Fruit fly (Drosophila melanogaster): ENCODE measurements around the gene TFAM.

TFAM gene

DNA sequence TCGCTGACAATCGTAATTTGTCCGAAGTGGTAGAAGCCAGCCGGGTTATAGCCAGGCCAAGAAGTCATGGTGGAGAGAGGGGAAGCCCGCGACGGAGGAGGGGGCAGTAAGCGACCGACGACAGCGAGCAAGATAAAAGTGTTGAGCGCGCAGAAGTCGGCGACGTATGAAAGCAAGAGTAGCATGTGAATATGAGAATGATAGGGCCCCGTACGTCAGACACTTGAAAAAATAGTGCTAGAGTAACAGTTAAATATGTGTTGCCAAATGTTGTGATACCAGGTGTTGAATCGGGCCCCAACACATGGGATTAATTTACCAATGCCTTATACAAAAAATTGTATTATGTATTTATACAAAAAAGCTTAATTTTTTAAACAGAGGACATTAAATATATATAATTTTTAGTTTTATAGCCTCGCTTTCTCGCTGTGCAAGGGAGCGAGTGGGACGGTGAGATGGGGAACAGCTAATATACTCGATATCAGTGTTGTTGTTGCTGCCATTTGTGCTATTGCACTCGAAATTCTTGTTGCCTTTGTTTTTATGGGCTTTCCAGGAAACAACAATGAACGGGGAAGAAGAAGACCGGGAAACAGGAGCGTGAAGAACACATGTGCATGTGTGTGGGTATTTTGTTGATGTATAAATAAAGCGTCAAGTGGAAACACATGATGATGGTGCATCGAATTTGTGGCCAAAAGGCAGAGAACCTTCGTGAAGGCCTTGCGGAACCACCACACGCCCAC lies 26.8 kb downstream of the TFAM start (continued):
- peak; percentile 84 for TF ChIP-seq pdm3 (GFP tag; optimal IDR thresholded peaks at IDR 0.05)
- peak; percentile 87 for TF ChIP-seq CG15336 (GFP tag; IDR thresholded peaks at IDR 0.05)
- TF ChIP-seq CG10669 (GFP tag; optimal IDR thresholded peaks at IDR 0.05), result peak; percentile 87
- peak; percentile 92 for TF ChIP-seq CG3919 (GFP tag; optimal IDR thresholded peaks at IDR 0.05)
- TF ChIP-seq CG8119 (GFP tag; IDR thresholded peaks at IDR 0.05), result peak; percentile 89
- peak; percentile 64 for TF ChIP-seq Blimp-1 (GFP tag; optimal IDR thresholded peaks at IDR 0.05)
- TF ChIP-seq CG8319 (GFP tag; optimal IDR thresholded peaks at IDR 0.05), result peak; percentile 87
- peak; percentile 63 for TF ChIP-seq CG6854 (GFP tag; optimal IDR thresholded peaks at IDR 0.05)
- peak; percentile 78 for TF ChIP-seq spab (GFP tag; optimal IDR thresholded peaks at IDR 0.05)

DNA sequence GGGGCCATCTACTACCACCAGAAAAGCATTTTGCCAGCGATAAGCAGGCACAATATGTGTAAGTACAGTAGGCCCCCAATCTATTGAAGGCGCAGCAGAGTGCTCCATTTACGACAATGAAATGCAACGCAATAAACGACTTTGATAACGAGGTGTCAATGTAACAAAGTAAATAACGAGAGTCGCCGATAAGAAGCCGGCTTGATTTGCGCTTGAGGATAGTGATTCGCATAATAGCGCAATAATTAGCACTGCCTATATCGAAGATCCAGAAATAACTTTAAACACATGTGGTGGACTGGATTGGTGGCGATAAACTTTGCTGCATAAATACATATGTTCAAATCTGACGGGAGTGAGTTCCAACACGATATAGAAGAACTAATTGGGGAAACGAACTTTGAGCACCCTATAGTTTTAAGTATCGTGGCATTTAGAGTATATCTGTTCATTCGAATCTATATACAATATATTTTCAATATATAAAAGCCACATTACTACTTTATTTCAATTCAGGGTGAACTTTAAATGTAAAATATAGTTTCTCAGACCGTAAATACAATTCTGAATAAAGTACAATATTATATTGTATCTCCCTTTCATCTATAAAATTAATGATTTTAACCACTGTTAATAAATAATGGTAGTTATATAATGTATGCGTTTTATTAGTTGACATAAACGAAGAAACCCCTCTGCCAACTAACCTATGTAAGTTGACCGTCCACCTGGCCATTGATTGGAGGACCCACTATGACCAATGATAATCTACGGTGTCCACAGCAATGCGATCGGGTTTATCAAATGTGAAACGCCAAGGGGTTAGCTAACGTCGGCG lies 27.6 kb downstream of the TFAM start:
- TF ChIP-seq CG11294 (GFP tag; IDR thresholded peaks at IDR 0.05) (no peak), Sox14 (GFP tag; optimal IDR thresholded peaks at IDR 0.05) (peak; percentile 36), dsx (GFP tag; optimal IDR thresholded peaks at IDR 0.05; ENCODE audit: poor library complexity, severe bottlenecking) (peak; percentile 25), acj6 (GFP tag; optimal IDR thresholded peaks at IDR 0.05) (no peak), fkh (GFP tag; optimal IDR thresholded peaks at IDR 0.05) (peak; percentile 10), CG10669 (GFP tag; optimal IDR thresholded peaks at IDR 0.05) (peak; percentile 6), Hr4 (GFP tag; optimal IDR thresholded peaks at IDR 0.05) (peak; percentile 4), Hr39 (GFP tag; optimal IDR thresholded peaks at IDR 0.05) (no peak), CG6163 (GFP tag; IDR thresholded peaks at IDR 0.05) (peak; percentile 45; the same call in 2 of the 3 replicates), Eip78C (GFP tag) (peak; percentile 69), spab (GFP tag; optimal IDR thresholded peaks at IDR 0.05) (no peak), svp (GFP tag) (peak; percentile 77), vri (GFP tag; optimal IDR thresholded peaks at IDR 0.05) (peak; percentile 67), CG3919 (GFP tag; optimal IDR thresholded peaks at IDR 0.05) (no peak), eg (GFP tag; IDR thresholded peaks at IDR 0.05) (0 out of 3 replicates have a peak, but pooled peaks have one; percentile 34)

dm6 chr3R:20548255-20548654 lies 28.6 kb downstream of the TFAM start:
- TF ChIP-seq CG6854 (GFP tag; optimal IDR thresholded peaks at IDR 0.05), result no peak
- TF ChIP-seq svp (GFP tag), result peak; percentile 88
- TF ChIP-seq fkh (GFP tag; optimal IDR thresholded peaks at IDR 0.05), result peak; percentile 69
- no peak for TF ChIP-seq Ets21C (GFP tag; optimal IDR thresholded peaks at IDR 0.05)

- TF ChIP-seq esn (GFP tag; optimal IDR thresholded peaks at IDR 0.05) (no peak), CG6792 (GFP tag; optimal IDR thresholded peaks at IDR 0.05) (no peak), Met (GFP tag; optimal IDR thresholded peaks at IDR 0.05) (no peak), Hr39 (GFP tag; optimal IDR thresholded peaks at IDR 0.05) (no peak), Ets96B (tag; optimal IDR thresholded peaks at IDR 0.05) (no peak), ss (GFP tag; optimal IDR thresholded peaks at IDR 0.05) (peak; percentile 46 to 70), dsx (GFP tag; optimal IDR thresholded peaks at IDR 0.05; ENCODE audit: poor library complexity, severe bottlenecking) (peak; percentile 5), CG8319 (GFP tag; optimal IDR thresholded peaks at IDR 0.05) (no peak), CG8119 (GFP tag; IDR thresholded peaks at IDR 0.05) (0 out of 3 replicates have a peak, but pooled peaks have one; percentile 23), Gug (GFP tag; IDR thresholded peaks at IDR 0.05) (no peak), OdsH (GFP tag; optimal IDR thresholded peaks at IDR 0.05) (no peak), CG10669 (GFP tag; optimal IDR thresholded peaks at IDR 0.05) (no peak), CG32006 (GFP tag; optimal IDR thresholded peaks at IDR 0.05) (no peak), CG8632 (GFP tag; optimal IDR thresholded peaks at IDR 0.05) (no peak), CG4318 (GFP tag; optimal IDR thresholded peaks at IDR 0.05) (no peak), Sox14 (GFP tag; optimal IDR thresholded peaks at IDR 0.05) (peak; percentile 20), Blimp-1 (GFP tag; optimal IDR thresholded peaks at IDR 0.05) (no peak), Hr38 (GFP tag; optimal IDR thresholded peaks at IDR 0.05) (no peak), CG11294 (GFP tag; IDR thresholded peaks at IDR 0.05) (no peak), Sox102F (GFP tag; optimal IDR thresholded peaks at IDR 0.05) (no peak), fd59A (GFP tag; optimal IDR thresholded peaks at IDR 0.05) (no peak), CG7368 (GFP tag; optimal IDR thresholded peaks at IDR 0.05) (no peak), CG3919 (GFP tag; optimal IDR thresholded peaks at IDR 0.05) (no peak), CG10631 (GFP tag; optimal IDR thresholded peaks at IDR 0.05) (no peak), vri (GFP tag; optimal IDR thresholded peaks at IDR 0.05) (no peak), Eip93F (GFP tag; optimal IDR thresholded peaks at IDR 0.05) (no peak), net (GFP tag; optimal IDR thresholded peaks at IDR 0.05) (no peak), Sox15 (GFP tag; optimal IDR thresholded peaks at IDR 0.05) (no peak), CG6276 (GFP tag; optimal IDR thresholded peaks at IDR 0.05) (no peak)
These were observed 29.1 kb downstream of the TFAM start for dm6 chr3R:20547758-20548157.

Measured in whole organism, prepupa.